Fruit fly (Drosophila melanogaster) whole organism, prepupa: ENCODE measurements around the gene CG9705.
A peak's percentile ranks its signal among the peaks of the same experiment; 100 is the strongest.

Experiments used
- CG10631 ChIP-seq: fragments of 200-800 bp; sonication (Bioruptor generic); optimal IDR thresholded peaks from 2 replicates; lab custom pipeline; 2016; ENCODE audit warnings: missing biosample characterization, missing genetic modification characterization
- CG10669 ChIP-seq: fragments of 200-800 bp; sonication (Bioruptor generic); optimal IDR thresholded peaks from 3 replicates; lab custom pipeline; 2018; ENCODE audit warnings: missing biosample characterization, mild to moderate bottlenecking, missing genetic modification characterization, moderate library complexity
- CG11762 ChIP-seq: fragments of 200-800 bp; sonication (Bioruptor generic); optimal IDR thresholded peaks from 3 replicates; lab custom pipeline; 2016; ENCODE audit warnings: missing biosample characterization, missing genetic modification characterization; ENCODE audit not compliant: insufficient read depth
- CG15336 ChIP-seq: fragments of 200-800 bp; sonication (Bioruptor generic); IDR thresholded peaks from 2 replicates; pipeline ENCODE4 v1.3.6; 2022; ENCODE audit warnings: missing biosample characterization, missing genetic modification characterization
- CG1621 ChIP-seq: fragments of 200-800 bp; sonication (Bioruptor generic); optimal IDR thresholded peaks from 3 replicates; lab custom pipeline; 2018; ENCODE audit warnings: missing biosample characterization, mild to moderate bottlenecking, missing genetic modification characterization
- CG16779 ChIP-seq: fragments of 200-800 bp; sonication (Bioruptor generic); optimal IDR thresholded peaks from 3 replicates; lab custom pipeline; 2017; ENCODE audit warnings: missing biosample characterization, mild to moderate bottlenecking, missing genetic modification characterization
- CG3032 ChIP-seq: fragments of 200-800 bp; optimal IDR thresholded peaks from 2 replicates; lab custom pipeline; 2019; ENCODE audit warnings: missing biosample characterization, mild to moderate bottlenecking, missing genetic modification characterization, moderate library complexity
- CG32006 ChIP-seq: fragments of 200-800 bp; sonication (Bioruptor generic); optimal IDR thresholded peaks from 3 replicates; lab custom pipeline; 2017; ENCODE audit warnings: missing biosample characterization, mild to moderate bottlenecking, missing genetic modification characterization
- CG34406 ChIP-seq: fragments of 200-800 bp; sonication (Bioruptor generic); optimal IDR thresholded peaks from 3 replicates; lab custom pipeline; 2016; ENCODE audit warnings: missing biosample characterization, missing genetic modification characterization
- CG3919 ChIP-seq: fragments of 200-800 bp; sonication (Bioruptor generic); optimal IDR thresholded peaks from 3 replicates; lab custom pipeline; 2016; ENCODE audit warnings: missing biosample characterization, missing genetic modification characterization
- CG4318 ChIP-seq: fragments of 200-800 bp; sonication (Bioruptor generic); optimal IDR thresholded peaks from 3 replicates; lab custom pipeline; 2017; ENCODE audit warnings: missing biosample characterization, mild to moderate bottlenecking, missing genetic modification characterization
- CG6163 ChIP-seq: fragments of 200-800 bp; sonication (Bioruptor generic); IDR thresholded peaks from 3 replicates; pipeline ENCODE4 v1.3.6; 2022; ENCODE audit warnings: missing biosample characterization, missing genetic modification characterization
- CG6792 ChIP-seq: fragments of 200-800 bp; sonication (Bioruptor generic); optimal IDR thresholded peaks from 3 replicates; lab custom pipeline; 2016; ENCODE audit warnings: missing biosample characterization, missing genetic modification characterization
- CG6808 ChIP-seq: fragments of 200-800 bp; sonication (Bioruptor generic); optimal IDR thresholded peaks from 3 replicates; lab custom pipeline; 2017; ENCODE audit warnings: missing biosample characterization, missing genetic modification characterization, mild to moderate bottlenecking, moderate library complexity, missing genetic modification reagents
- CG6854 ChIP-seq: fragments of 200-800 bp; sonication (Bioruptor generic); optimal IDR thresholded peaks from 2 replicates; lab custom pipeline; 2017; ENCODE audit warnings: missing biosample characterization, mild to moderate bottlenecking, missing genetic modification characterization
- CG8119 ChIP-seq: fragments of 200-800 bp; sonication (Bioruptor generic); IDR thresholded peaks from 3 replicates; pipeline ENCODE4 v1.3.6; 2022; ENCODE audit warnings: missing biosample characterization, missing genetic modification characterization
- CG8319 ChIP-seq: fragments of 200-800 bp; sonication (Bioruptor generic); optimal IDR thresholded peaks from 3 replicates; lab custom pipeline; 2016; ENCODE audit warnings: missing biosample characterization, missing genetic modification characterization
- CG8632 ChIP-seq: fragments of 200-800 bp; sonication (Bioruptor generic); optimal IDR thresholded peaks from 3 replicates; lab custom pipeline; 2016; ENCODE audit warnings: missing biosample characterization, missing genetic modification characterization
- CG9139 ChIP-seq: fragments of 200-800 bp; sonication (Bioruptor generic); optimal IDR thresholded peaks from 3 replicates; lab custom pipeline; 2017; ENCODE audit warnings: missing biosample characterization, mild to moderate bottlenecking, missing genetic modification characterization
- Eip75B ChIP-seq: fragments of 200-800 bp; sonication (Bioruptor generic); optimal IDR thresholded peaks from 3 replicates; lab custom pipeline; 2016; ENCODE audit warnings: missing biosample characterization, missing genetic modification characterization
- Eip78C ChIP-seq: fragments of 200-800 bp; sonication (Bioruptor generic); peaks from one replicate; lab custom pipeline; 2016; ENCODE audit warnings: missing biosample characterization, missing genetic modification characterization
- Eip93F ChIP-seq: fragments of 200-800 bp; sonication (Bioruptor generic); optimal IDR thresholded peaks from 2 replicates; lab custom pipeline; 2016; ENCODE audit warnings: missing biosample characterization, mild to moderate bottlenecking, missing genetic modification characterization
- Ets96B ChIP-seq: fragments of 200-800 bp; optimal IDR thresholded peaks from 2 replicates; lab custom pipeline; 2019; ENCODE audit warnings: missing biosample characterization, mild to moderate bottlenecking, missing genetic modification characterization, moderate library complexity
- Gug ChIP-seq: fragments of 200-800 bp; sonication (Bioruptor generic); IDR thresholded peaks from 2 replicates; pipeline ENCODE4 v1.3.6; 2022; ENCODE audit warnings: missing biosample characterization, missing genetic modification characterization
- Hr39 ChIP-seq: fragments of 200-800 bp; sonication (Bioruptor generic); optimal IDR thresholded peaks from 2 replicates; lab custom pipeline; 2016; ENCODE audit warnings: missing biosample characterization, missing genetic modification characterization
- Hr4 ChIP-seq: fragments of 200-800 bp; sonication (Bioruptor generic); optimal IDR thresholded peaks from 3 replicates; lab custom pipeline; 2016; ENCODE audit warnings: missing biosample characterization, missing genetic modification characterization
- Lpt ChIP-seq: fragments of 200-800 bp; sonication (Bioruptor generic); optimal IDR thresholded peaks from 3 replicates; lab custom pipeline; 2016; ENCODE audit warnings: missing biosample characterization, missing genetic modification characterization
- Met ChIP-seq: fragments of 200-800 bp; sonication (Bioruptor generic); optimal IDR thresholded peaks from 3 replicates; lab custom pipeline; 2016; ENCODE audit warnings: missing biosample characterization, missing genetic modification characterization
- OdsH ChIP-seq: fragments of 200-800 bp; sonication (Bioruptor generic); optimal IDR thresholded peaks from 3 replicates; lab custom pipeline; 2016; ENCODE audit warnings: missing biosample characterization, missing genetic modification characterization
- Smox ChIP-seq: fragments of 200-800 bp; sonication (Bioruptor generic); optimal IDR thresholded peaks from 3 replicates; lab custom pipeline; 2016; ENCODE audit warnings: missing biosample characterization, missing genetic modification characterization
- Sox14 ChIP-seq: fragments of 200-800 bp; sonication (Bioruptor generic); optimal IDR thresholded peaks from 3 replicates; lab custom pipeline; 2016; ENCODE audit warnings: missing biosample characterization, missing genetic modification characterization
- Sox15 ChIP-seq: fragments of 200-800 bp; sonication (Bioruptor generic); optimal IDR thresholded peaks from 3 replicates; lab custom pipeline; 2016; ENCODE audit warnings: missing biosample characterization, missing genetic modification characterization
- achi ChIP-seq: fragments of 200-800 bp; sonication (Bioruptor generic); optimal IDR thresholded peaks from 3 replicates; lab custom pipeline; 2016; ENCODE audit warnings: missing biosample characterization, missing genetic modification characterization
- acj6 ChIP-seq: fragments of 200-800 bp; sonication (Bioruptor generic); optimal IDR thresholded peaks from 3 replicates; lab custom pipeline; 2016; ENCODE audit warnings: missing biosample characterization, missing genetic modification characterization
- dsx ChIP-seq: fragments of 200-800 bp; optimal IDR thresholded peaks from 3 replicates; lab custom pipeline; 2019; ENCODE audit warnings: missing biosample characterization, mild to moderate bottlenecking, missing genetic modification characterization, moderate library complexity; ENCODE audit not compliant: poor library complexity, severe bottlenecking
- eg ChIP-seq: fragments of 200-800 bp; sonication (Bioruptor generic); IDR thresholded peaks from 3 replicates; pipeline ENCODE4 v1.3.6; 2022; ENCODE audit warnings: missing biosample characterization, missing genetic modification characterization
- esn ChIP-seq: fragments of 200-800 bp; sonication (Bioruptor generic); optimal IDR thresholded peaks from 2 replicates; lab custom pipeline; 2016; ENCODE audit warnings: missing biosample characterization, mild to moderate bottlenecking, missing genetic modification characterization, moderate library complexity
- fkh ChIP-seq: fragments of 200-800 bp; sonication (Bioruptor generic); optimal IDR thresholded peaks from 3 replicates; lab custom pipeline; 2017; ENCODE audit warnings: missing biosample characterization, mild to moderate bottlenecking, missing genetic modification characterization, moderate library complexity
- lz ChIP-seq: fragments of 200-800 bp; sonication (Bioruptor generic); optimal IDR thresholded peaks from 3 replicates; lab custom pipeline; 2016; ENCODE audit warnings: missing biosample characterization, missing genetic modification characterization
- net ChIP-seq: fragments of 200-800 bp; sonication (Bioruptor generic); optimal IDR thresholded peaks from 3 replicates; lab custom pipeline; 2016; ENCODE audit warnings: missing biosample characterization, missing genetic modification characterization
- pdm3 ChIP-seq: fragments of 200-800 bp; sonication (Bioruptor generic); optimal IDR thresholded peaks from 3 replicates; lab custom pipeline; 2016; ENCODE audit warnings: missing biosample characterization, missing genetic modification characterization
- salr ChIP-seq, 2 experiments: fragments of 200-800 bp; sonication (Bioruptor generic); optimal IDR thresholded peaks; 3 replicates each; lab custom pipeline; 2016 to 2018; ENCODE audit warnings: missing biosample characterization in 2 of 2, missing genetic modification characterization in 2 of 2, mild to moderate bottlenecking in 1 of 2
- spab ChIP-seq: fragments of 200-800 bp; sonication (Bioruptor generic); optimal IDR thresholded peaks from 2 replicates; lab custom pipeline; 2017; ENCODE audit warnings: missing biosample characterization, mild to moderate bottlenecking, missing genetic modification characterization, missing genetic modification reagents
- ss ChIP-seq, 2 experiments: fragments of 200-800 bp; sonication (Bioruptor generic); optimal IDR thresholded peaks; 2 replicates in 1 of 2; 3 replicates in 1 of 2; lab custom pipeline; 2017 to 2018; ENCODE audit warnings: mild to moderate bottlenecking in 2 of 2, missing biosample characterization in 2 of 2, missing genetic modification characterization in 2 of 2, moderate library complexity in 1 of 2
- svp ChIP-seq: fragments of 200-800 bp; sonication (Bioruptor generic); peaks from one replicate; lab custom pipeline; 2016; ENCODE audit warnings: missing biosample characterization, missing genetic modification characterization
- vri ChIP-seq: fragments of 200-800 bp; sonication (Bioruptor generic); optimal IDR thresholded peaks from 3 replicates; lab custom pipeline; 2016; ENCODE audit warnings: missing biosample characterization, mild to moderate bottlenecking, missing genetic modification characterization

The CG9705 gene

DNA sequence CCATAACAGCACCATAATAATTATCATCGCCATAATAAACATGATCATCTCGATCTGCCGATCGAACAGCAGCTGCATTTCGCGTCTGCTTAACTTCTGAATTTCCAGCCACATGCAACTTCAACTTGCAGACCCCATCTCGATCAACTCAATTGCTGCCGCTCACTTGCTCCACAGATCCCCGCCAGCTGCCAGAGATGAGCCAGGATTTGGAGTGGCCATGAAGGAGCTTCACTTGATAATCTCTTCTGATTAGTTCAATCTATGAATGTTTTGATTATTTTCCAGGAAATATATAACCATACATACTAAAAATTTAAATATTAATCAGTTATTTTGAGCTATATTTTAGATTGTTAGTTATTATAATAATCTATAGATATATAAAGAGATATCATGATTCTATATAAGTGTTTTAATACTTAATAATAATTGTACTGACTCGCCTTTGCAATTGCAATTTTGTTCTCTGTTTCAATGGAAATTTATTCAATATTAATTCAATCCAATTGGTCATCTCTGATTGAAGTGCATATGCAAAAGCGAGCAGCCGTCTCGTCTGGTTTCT is 28.3 kb upstream of the CG9705 start (continued):
- TF ChIP-seq Hr39 (GFP tag; lab: Kevin White, UChicago) (no peak), pdm3 (GFP tag; lab: Kevin White, UChicago) (no peak), ss (GFP tag; optimal IDR thresholded peaks at IDR 0.05; lab: Kevin White, UChicago) (peak in 1 of 2 experiments; percentile 15), CG6163 (peak; percentile 52; the same call in 1 of the 3 replicates), CG34406 (GFP tag; lab: Kevin White, UChicago) (no peak), CG11762 (GFP tag; lab: Kevin White, UChicago) (no peak), CG3032 (tag; lab: Kevin White, UChicago) (peak; percentile 26), salr (GFP tag; optimal IDR thresholded peaks at IDR 0.05; lab: Kevin White, UChicago) (no peak), CG8319 (GFP tag; lab: Kevin White, UChicago) (no peak), Hr4 (no peak), CG15336 (peak; percentile 10; the same call in 1 of the 2 replicates), Sox14 (GFP tag; lab: Kevin White, UChicago) (no peak), eg (GFP tag; lab: Robert Waterston, UW) (no peak), CG8632 (no peak), Met (GFP tag; lab: Kevin White, UChicago) (no peak), net (GFP tag; lab: Kevin White, UChicago) (peak; percentile 7), CG8119 (0 out of 3 replicates have a peak, but pooled peaks have one; percentile 14), svp (GFP tag; lab: Kevin White, UChicago) (peak; percentile 33), CG10669 (GFP tag; lab: Kevin White, UChicago) (peak; percentile 13), CG10631 (GFP tag; lab: Kevin White, UChicago) (peak; percentile 9), Eip75B (no peak), Eip78C (no peak), Lpt (GFP tag; lab: Kevin White, UChicago) (no peak), CG6808 (GFP tag; lab: Kevin White, UChicago) (peak; percentile 34), CG6854 (GFP tag; lab: Kevin White, UChicago) (no peak), CG9139 (GFP tag; lab: Kevin White, UChicago) (no peak), Eip93F (GFP tag; lab: Kevin White, UChicago) (no peak), CG16779 (no peak), CG3919 (GFP tag; lab: Kevin White, UChicago) (no peak)

DNA sequence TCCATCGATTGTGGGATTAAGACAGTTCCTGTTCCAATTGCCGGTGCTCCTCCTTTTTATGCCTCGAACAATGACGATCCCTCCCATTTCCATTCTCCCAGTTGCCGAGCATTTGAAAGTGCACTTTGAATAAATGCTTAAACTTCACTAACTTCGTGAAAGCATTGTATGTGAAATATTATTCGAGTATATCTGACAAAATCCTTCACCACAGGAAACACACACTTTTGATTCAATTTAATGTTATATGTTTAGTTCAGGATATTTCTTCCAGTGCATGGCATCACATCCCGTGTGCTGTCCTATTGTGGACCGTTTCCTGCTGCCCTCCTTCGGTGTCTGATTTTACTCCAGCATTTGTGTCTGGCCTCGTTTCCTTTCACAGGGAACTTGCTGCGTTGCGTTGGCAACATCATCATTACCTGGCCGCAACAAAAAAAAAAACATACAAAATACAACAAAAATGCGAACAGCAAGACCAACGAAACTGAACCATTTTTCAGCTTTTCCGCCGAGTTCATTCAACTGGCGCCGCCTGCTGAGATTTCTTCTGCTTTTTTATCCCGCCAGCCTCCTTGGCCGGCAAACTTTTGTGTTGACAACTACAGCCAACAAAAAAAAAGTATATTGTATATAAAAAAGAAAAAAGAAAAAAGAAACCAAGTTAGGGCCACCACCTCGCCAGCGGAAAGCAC is 27.4 kb upstream of the CG9705 start:
- peak; percentile 84 for TF ChIP-seq CG3919 (GFP tag; lab: Kevin White, UChicago)
- peak; percentile 64 to 69 for TF ChIP-seq salr (GFP tag; optimal IDR thresholded peaks at IDR 0.05; lab: Kevin White, UChicago)
- peak; percentile 75 for TF ChIP-seq CG32006
- TF ChIP-seq svp (GFP tag; lab: Kevin White, UChicago) = peak; percentile 78
- peak; percentile 60 for TF ChIP-seq CG3032 (tag; lab: Kevin White, UChicago)
- TF ChIP-seq CG10631 (GFP tag; lab: Kevin White, UChicago) = peak; percentile 81
- peak; percentile 60 for TF ChIP-seq CG1621
- peak; percentile 81 for TF ChIP-seq eg (GFP tag; lab: Robert Waterston, UW)
- TF ChIP-seq ss (GFP tag; optimal IDR thresholded peaks at IDR 0.05; lab: Kevin White, UChicago) = peak; percentile 34 to 64
- TF ChIP-seq Eip93F (GFP tag; lab: Kevin White, UChicago) = no peak
- peak; percentile 66 for TF ChIP-seq OdsH (GFP tag; lab: Kevin White, UChicago)
- no peak for TF ChIP-seq Sox15 (GFP tag; lab: Kevin White, UChicago)
- TF ChIP-seq CG8119 = peak; percentile 74
- peak; percentile 71 for TF ChIP-seq acj6 (GFP tag; lab: Kevin White, UChicago)
- peak; percentile 34 for TF ChIP-seq lz (GFP tag; lab: Kevin White, UChicago)
- TF ChIP-seq Ets96B = peak; percentile 69
- peak; percentile 18 for TF ChIP-seq Smox
- peak; percentile 63 for TF ChIP-seq pdm3 (GFP tag; lab: Kevin White, UChicago)
- peak; percentile 35; the same call in 1 of the 2 replicates for TF ChIP-seq Gug (GFP tag; lab: Robert Waterston, UW)
- peak; percentile 5 for TF ChIP-seq CG8319 (GFP tag; lab: Kevin White, UChicago)
- peak; percentile 66 for TF ChIP-seq spab (GFP tag; lab: Kevin White, UChicago)
- TF ChIP-seq CG6792 (GFP tag; lab: Kevin White, UChicago) = peak; percentile 56
- TF ChIP-seq Eip75B = peak; percentile 77
- TF ChIP-seq fkh = no peak
- TF ChIP-seq esn (GFP tag; lab: Kevin White, UChicago) = peak; percentile 36
- peak; percentile 50 for TF ChIP-seq CG4318 (GFP tag; lab: Kevin White, UChicago)
- peak; percentile 27 for TF ChIP-seq dsx (GFP tag; lab: Kevin White, UChicago)
- TF ChIP-seq CG6854 (GFP tag; lab: Kevin White, UChicago) = no peak
- peak; percentile 76 for TF ChIP-seq achi
- no peak for TF ChIP-seq vri (GFP tag; lab: Kevin White, UChicago)
- peak; percentile 35 for TF ChIP-seq Met (GFP tag; lab: Kevin White, UChicago)
- peak; percentile 38 for TF ChIP-seq CG34406 (GFP tag; lab: Kevin White, UChicago)
